Worm (Caenorhabditis elegans): Measurements from ENCODE around the gene ech-5.
A peak's percentile ranks its signal among the peaks of the same experiment; 100 is the strongest.

ech-5 gene

ce11 chrIV:796521-797073 is at the start of gene ech-5, which contains the start of gene F56B3.11:
ech-5 (plus strand) TSS chrIV:797023.
F56B3.11 (minus strand) TSS chrIV:796571.
- no peak for TF ChIP-seq Y48G9A.11 (GFP tag; IDR thresholded peaks at IDR 0.05)
- TF ChIP-seq nhr-25 (tag; optimal IDR thresholded peaks at IDR 0.05; ENCODE audit: borderline replicate concordance, insufficient read depth), result no peak
- TF ChIP-seq dmd-6 (GFP tag; IDR thresholded peaks at IDR 0.05), result no peak; the same call in 1 of the 2 replicates
- peak; percentile 19 for TF ChIP-seq nhr-102 (tag; optimal IDR thresholded peaks at IDR 0.05)
- TF ChIP-seq fkh-10 (GFP tag; optimal IDR thresholded peaks at IDR 0.05), result peak; percentile 5
- no peak for TF ChIP-seq tra-1 (GFP tag; IDR thresholded peaks at IDR 0.05)
- TF ChIP-seq mxl-2 (GFP tag; conservative IDR thresholded peaks at IDR 0.05), result no peak
- TF ChIP-seq F10B5.3 (tag; optimal IDR thresholded peaks at IDR 0.05), result no peak
- peak; percentile 7 for TF ChIP-seq nhr-28 (tag; optimal IDR thresholded peaks at IDR 0.05)
- peak in 1 of 2 experiments; percentile 91 for TF ChIP-seq hif-1 (tag; optimal IDR thresholded peaks at IDR 0.05)
- TF ChIP-seq ctbp-1 (GFP tag; IDR thresholded peaks at IDR 0.05), result no peak
- no peak for TF ChIP-seq T20F7.1 (GFP tag; optimal IDR thresholded peaks at IDR 0.05)
- TF ChIP-seq unc-62 (GFP tag; optimal IDR thresholded peaks at IDR 0.05 in 1 of 2), result no peak
- TF ChIP-seq unc-62 (tag; optimal IDR thresholded peaks at IDR 0.05), result no peak
- TF ChIP-seq mes-2 (tag; optimal IDR thresholded peaks at IDR 0.05; ENCODE audit: poor library complexity, severe bottlenecking), result peak; percentile 72
- no peak for TF ChIP-seq daf-8 (GFP tag; IDR thresholded peaks at IDR 0.05)
- peak in 1 of 2 experiments; percentile 81 for TF ChIP-seq lsy-2 (tag; optimal IDR thresholded peaks at IDR 0.05)
- TF ChIP-seq lin-29 (GFP tag; IDR thresholded peaks at IDR 0.05), result no peak
- TF ChIP-seq ZK546.5 (tag; optimal IDR thresholded peaks at IDR 0.05), result no peak
- TF ChIP-seq F49E8.2 (tag; optimal IDR thresholded peaks at IDR 0.05; ENCODE audit: borderline replicate concordance), result peak; percentile 1
- peak; percentile 88 for TF ChIP-seq mep-1 (tag; optimal IDR thresholded peaks at IDR 0.05)
- peak; percentile 72 for TF ChIP-seq dve-1 (tag; optimal IDR thresholded peaks at IDR 0.05; ENCODE audit: insufficient read depth)
- no peak for TF ChIP-seq arid-1 (GFP tag; conservative IDR thresholded peaks at IDR 0.05)
- no peak for TF ChIP-seq php-3 (GFP tag; IDR thresholded peaks at IDR 0.05)
- TF ChIP-seq lin-39 (tag; optimal IDR thresholded peaks at IDR 0.05), result no peak
- TF ChIP-seq dmd-8 (GFP tag; IDR thresholded peaks at IDR 0.05), result no peak
- TF ChIP-seq hlh-11 (tag; optimal IDR thresholded peaks at IDR 0.05), result peak; percentile 41
- no peak for TF ChIP-seq dmd-9 (GFP tag; IDR thresholded peaks at IDR 0.05)
- no peak for TF ChIP-seq daf-12 (tag; optimal IDR thresholded peaks at IDR 0.05)
- TF ChIP-seq R02D3.7 (tag; optimal IDR thresholded peaks at IDR 0.05), result no peak
- no peak for TF ChIP-seq F44E2.7 (GFP tag; IDR thresholded peaks at IDR 0.05)
- no peak for TF ChIP-seq nhr-111 (GFP tag; optimal IDR thresholded peaks at IDR 0.05)
- no peak for TF ChIP-seq jun-1 (tag; optimal IDR thresholded peaks at IDR 0.05)
- TF ChIP-seq unc-130 (GFP tag; optimal IDR thresholded peaks at IDR 0.05), result peak; percentile 77
- no peak for TF ChIP-seq zip-11 (GFP tag; IDR thresholded peaks at IDR 0.05)
- TF ChIP-seq hmg-1.1 (GFP tag; IDR thresholded peaks at IDR 0.05), result peak; percentile 69
- TF ChIP-seq nhr-41 (GFP tag; IDR thresholded peaks at IDR 0.05), result no peak
- peak; percentile 54 for TF ChIP-seq F37D6.2 (tag; optimal IDR thresholded peaks at IDR 0.05)
- TF ChIP-seq ces-1 (GFP tag; optimal IDR thresholded peaks at IDR 0.05), result no peak
- no peak for TF ChIP-seq egl-27 (tag; optimal IDR thresholded peaks at IDR 0.05)
- no peak for TF ChIP-seq lin-1 (GFP tag; IDR thresholded peaks at IDR 0.05)
- TF ChIP-seq daf-16 (GFP tag; optimal IDR thresholded peaks at IDR 0.05), result no peak
- TF ChIP-seq daf-16 (tag; optimal IDR thresholded peaks at IDR 0.05), result no peak
- TF ChIP-seq spr-1 (tag; optimal IDR thresholded peaks at IDR 0.05), result peak; percentile 14
- no peak for TF ChIP-seq nhr-76 (tag; optimal IDR thresholded peaks at IDR 0.05)
- TF ChIP-seq D1046.2 (GFP tag; IDR thresholded peaks at IDR 0.05), result no peak
- no peak for TF ChIP-seq ceh-20 (GFP tag; IDR thresholded peaks at IDR 0.05)
- no peak for TF ChIP-seq fos-1 (tag; optimal IDR thresholded peaks at IDR 0.05)
- 0 out of 2 replicates have a peak, but pooled peaks have one; percentile 49 for TF ChIP-seq zfp-3 (GFP tag; conservative IDR thresholded peaks at IDR 0.05)
- TF ChIP-seq ceh-82 (tag; optimal IDR thresholded peaks at IDR 0.05), result no peak
- TF ChIP-seq tag-97 (GFP tag; IDR thresholded peaks at IDR 0.05), result no peak

All from whole organism, L4 larva.